Worm (Caenorhabditis elegans) whole organism, L4 larva: ENCODE data around the gene nas-28.
A peak's percentile ranks its signal among the peaks of the same experiment; 100 is the strongest.

Experiments used
- D1046.2 ChIP-seq: fragments of 200-800 bp; sonication (Bioruptor generic); IDR thresholded peaks from 2 replicates; pipeline ENCODE4 v1.3.6; 2022; ENCODE audit warnings: missing genetic modification characterization, missing compliant biosample characterization
- F10B5.3 ChIP-seq: sonication (generic microtip); optimal IDR thresholded peaks from 2 replicates; lab custom pipeline; 2016; ENCODE audit warnings: mild to moderate bottlenecking, missing genetic modification characterization, missing compliant biosample characterization
- F26F4.8 ChIP-seq: fragments of 200-800 bp; sonication (Bioruptor generic); conservative IDR thresholded peaks from 2 replicates; pipeline ENCODE4 v1.3.6; 2022; ENCODE audit warnings: missing genetic modification characterization, missing compliant biosample characterization
- F49E8.2 ChIP-seq: sonication (generic microtip); optimal IDR thresholded peaks from 2 replicates; lab custom pipeline; 2016; ENCODE audit warnings: missing compliant biosample characterization, mild to moderate bottlenecking, missing genetic modification characterization, borderline replicate concordance
- R02D3.7 ChIP-seq: fragments of 150-350 bp; sonication (generic microtip); optimal IDR thresholded peaks from 3 replicates; lab custom pipeline; 2014; ENCODE audit warnings: missing biosample characterization, missing genetic modification characterization
- T20F7.1 ChIP-seq: fragments of 200-800 bp; sonication (Bioruptor generic); optimal IDR thresholded peaks from 2 replicates; lab custom pipeline; 2018; ENCODE audit warnings: mild to moderate bottlenecking, missing genetic modification characterization, missing compliant biosample characterization
- Y105C5A.15 ChIP-seq: fragments of 200-800 bp; sonication (Bioruptor generic); IDR thresholded peaks from 2 replicates; pipeline ENCODE4 v1.3.6; 2022; ENCODE audit warnings: missing genetic modification characterization, missing compliant biosample characterization
- Y48G9A.11 ChIP-seq: fragments of 200-800 bp; sonication (Bioruptor generic); IDR thresholded peaks from 2 replicates; pipeline ENCODE4 v1.3.6; 2022; ENCODE audit warnings: missing genetic modification reagents, missing genetic modification characterization, missing compliant biosample characterization
- ZK546.5 ChIP-seq, 2 experiments: sonication (generic microtip); optimal IDR thresholded peaks; 2 replicates each; lab custom pipeline; 2017; ENCODE audit warnings: missing biosample characterization in 2 of 2, missing genetic modification characterization in 2 of 2
- aha-1 ChIP-seq: fragments of 150-350 bp; peaks from one replicate; lab custom pipeline; 2014; ENCODE audit warnings: missing biosample characterization, missing genetic modification characterization
- attf-4 ChIP-seq: sonication (generic microtip); optimal IDR thresholded peaks from 3 replicates; lab custom pipeline; 2017; ENCODE audit warnings: missing biosample characterization, missing genetic modification characterization
- ceh-20 ChIP-seq: fragments of 200-800 bp; sonication (Bioruptor generic); IDR thresholded peaks from 2 replicates; pipeline ENCODE4 v1.3.6; 2022; ENCODE audit warnings: missing genetic modification reagents, missing genetic modification characterization, missing compliant biosample characterization
- ceh-28 ChIP-seq: fragments of 150-350 bp; optimal IDR thresholded peaks from 2 replicates; lab custom pipeline; 2014; ENCODE audit warnings: missing biosample characterization, missing genetic modification reagents, missing genetic modification characterization
- ceh-32 ChIP-seq: sonication (generic microtip); optimal IDR thresholded peaks from 2 replicates; lab custom pipeline; 2016; ENCODE audit warnings: mild to moderate bottlenecking, missing genetic modification characterization, missing compliant biosample characterization; ENCODE audit not compliant: poor library complexity
- ceh-82 ChIP-seq: sonication (generic microtip); optimal IDR thresholded peaks from 2 replicates; lab custom pipeline; 2017; ENCODE audit warnings: missing biosample characterization, missing genetic modification characterization
- ces-1 ChIP-seq: fragments of 150-350 bp; sonication (generic microtip); optimal IDR thresholded peaks from 4 replicates; lab custom pipeline; 2014; ENCODE audit warnings: missing biosample characterization, missing genetic modification reagents, missing genetic modification characterization
- ctbp-1 ChIP-seq: fragments of 200-800 bp; sonication (Bioruptor generic); IDR thresholded peaks from 2 replicates; pipeline ENCODE4 v1.3.6; 2022; ENCODE audit warnings: missing genetic modification reagents, missing genetic modification characterization, missing compliant biosample characterization
- daf-12 ChIP-seq: fragments of 150-350 bp; optimal IDR thresholded peaks from 2 replicates; lab custom pipeline; 2014; ENCODE audit warnings: missing biosample characterization, missing genetic modification reagents, missing genetic modification characterization
- daf-16 ChIP-seq, 3 experiments: sonication (generic microtip); optimal IDR thresholded peaks; 2 replicates each; lab custom pipeline; 2016 to 2017; ENCODE audit warnings: missing genetic modification characterization in 3 of 3, missing genetic modification reagents in 3 of 3, mild to moderate bottlenecking in 2 of 3, missing compliant biosample characterization in 2 of 3, missing biosample characterization in 1 of 3, moderate library complexity in 1 of 3
- daf-8 ChIP-seq: fragments of 200-800 bp; sonication (Bioruptor generic); IDR thresholded peaks from 2 replicates; pipeline ENCODE4 v1.3.6; 2022; ENCODE audit warnings: missing genetic modification characterization, missing compliant biosample characterization
- dmd-6 ChIP-seq: fragments of 200-800 bp; sonication (Bioruptor generic); IDR thresholded peaks from 2 replicates; pipeline ENCODE4 v1.3.6; 2022; ENCODE audit warnings: missing genetic modification reagents, missing genetic modification characterization, missing compliant biosample characterization
- dmd-8 ChIP-seq: fragments of 200-800 bp; sonication (Bioruptor generic); IDR thresholded peaks from 2 replicates; pipeline ENCODE4 v1.3.6; 2022; ENCODE audit warnings: missing genetic modification characterization, missing compliant biosample characterization
- dmd-9 ChIP-seq: fragments of 200-800 bp; sonication (Bioruptor generic); IDR thresholded peaks from 2 replicates; pipeline ENCODE4 v1.3.6; 2022; ENCODE audit warnings: missing genetic modification reagents, missing genetic modification characterization, missing compliant biosample characterization
- dpl-1 ChIP-seq: fragments of 150-350 bp; optimal IDR thresholded peaks from 2 replicates; lab custom pipeline; 2014; ENCODE audit warnings: missing biosample characterization, missing genetic modification reagents, missing genetic modification characterization
- dve-1 ChIP-seq: sonication (generic microtip); optimal IDR thresholded peaks from 2 replicates; lab custom pipeline; 2017; ENCODE audit warnings: antibody characterized with exemption, mild to moderate bottlenecking, missing genetic modification characterization, missing compliant biosample characterization; ENCODE audit not compliant: insufficient read depth
- egl-27 ChIP-seq: sonication (generic microtip); optimal IDR thresholded peaks from 3 replicates; lab custom pipeline; 2017; ENCODE audit warnings: missing biosample characterization, missing genetic modification reagents, missing genetic modification characterization
- fkh-10 ChIP-seq: fragments of 150-350 bp; optimal IDR thresholded peaks from 2 replicates; lab custom pipeline; 2014; ENCODE audit warnings: missing biosample characterization, missing genetic modification reagents, missing genetic modification characterization
- fos-1 ChIP-seq: fragments of 150-350 bp; optimal IDR thresholded peaks from 2 replicates; lab custom pipeline; 2014; ENCODE audit warnings: missing biosample characterization, missing genetic modification characterization
- lim-7 ChIP-seq: fragments of 200-800 bp; sonication (Bioruptor generic); IDR thresholded peaks from 2 replicates; pipeline ENCODE4 v1.3.6; 2022; ENCODE audit warnings: missing genetic modification characterization, missing compliant biosample characterization
- lin-13 ChIP-seq: fragments of 150-350 bp; optimal IDR thresholded peaks from 2 replicates; lab custom pipeline; 2014; ENCODE audit warnings: missing biosample characterization, missing genetic modification reagents, missing genetic modification characterization
- lin-15B ChIP-seq: fragments of 150-350 bp; sonication (generic microtip); optimal IDR thresholded peaks from 3 replicates; lab custom pipeline; 2014; ENCODE audit warnings: missing biosample characterization, missing genetic modification characterization
- lin-29 ChIP-seq: fragments of 200-800 bp; sonication (Bioruptor generic); IDR thresholded peaks from 2 replicates; pipeline ENCODE4 v1.3.6; 2022; ENCODE audit warnings: missing genetic modification reagents, missing genetic modification characterization, missing compliant biosample characterization
- lsy-2 ChIP-seq, 2 experiments: fragments of 150-350 bp in 1 of 2; sonication (generic microtip) in 1 of 2; optimal IDR thresholded peaks; 2 replicates each; lab custom pipeline; 2014 to 2017; ENCODE audit warnings: missing biosample characterization in 2 of 2, missing genetic modification characterization in 2 of 2
- madf-5 ChIP-seq, 2 experiments: fragments of 200-800 bp; sonication (Bioruptor generic); IDR thresholded peaks; 2 replicates each; pipeline ENCODE4 v1.3.6; 2022; ENCODE audit warnings: missing compliant biosample characterization in 2 of 2, missing genetic modification characterization in 2 of 2
- madf-9 ChIP-seq: fragments of 200-800 bp; sonication (Bioruptor generic); conservative IDR thresholded peaks from 2 replicates; pipeline ENCODE4 v1.3.6; 2022; ENCODE audit warnings: missing genetic modification reagents, missing genetic modification characterization, missing compliant biosample characterization
- mdl-1 ChIP-seq, 2 experiments: fragments of 150-350 bp in 1 of 2; sonication (generic microtip) in 1 of 2; optimal IDR thresholded peaks; 2 replicates each; lab custom pipeline; 2014 to 2017; ENCODE audit warnings: missing biosample characterization in 2 of 2, missing genetic modification characterization in 2 of 2
- mep-1 ChIP-seq: fragments of 150-350 bp; sonication (generic microtip); optimal IDR thresholded peaks from 3 replicates; lab custom pipeline; 2014; ENCODE audit warnings: missing biosample characterization, missing genetic modification characterization
- mxl-2 ChIP-seq: fragments of 200-800 bp; sonication (Bioruptor generic); conservative IDR thresholded peaks from 2 replicates; pipeline ENCODE4 v1.3.6; 2022; ENCODE audit warnings: missing genetic modification reagents, missing genetic modification characterization, missing compliant biosample characterization
- nhr-10 ChIP-seq: fragments of 150-350 bp; optimal IDR thresholded peaks from 2 replicates; lab custom pipeline; 2014; ENCODE audit warnings: missing biosample characterization, missing genetic modification characterization
- nhr-25 ChIP-seq: sonication (generic microtip); optimal IDR thresholded peaks from 2 replicates; lab custom pipeline; 2017; ENCODE audit warnings: missing genetic modification characterization, mild to moderate bottlenecking, missing compliant biosample characterization, antibody characterized with exemption, moderate library complexity, borderline replicate concordance; ENCODE audit not compliant: insufficient read depth
- nhr-76 ChIP-seq: fragments of 150-350 bp; optimal IDR thresholded peaks from 2 replicates; lab custom pipeline; 2014; ENCODE audit warnings: missing biosample characterization, missing genetic modification characterization
- rbr-2 ChIP-seq: sonication (generic microtip); optimal IDR thresholded peaks from 2 replicates; lab custom pipeline; 2016; ENCODE audit warnings: missing genotype, missing genetic modification characterization, missing compliant biosample characterization
- saeg-2 ChIP-seq: fragments of 200-800 bp; sonication (Bioruptor generic); IDR thresholded peaks from 2 replicates; pipeline ENCODE4 v1.3.6; 2022; ENCODE audit warnings: missing genetic modification reagents, missing genetic modification characterization, missing compliant biosample characterization
- unc-130 ChIP-seq: sonication (generic microtip); optimal IDR thresholded peaks from 2 replicates; lab custom pipeline; 2016; ENCODE audit warnings: missing genetic modification reagents, missing genetic modification characterization, missing compliant biosample characterization
- zfp-2 ChIP-seq: sonication (generic microtip); optimal IDR thresholded peaks from 2 replicates; lab custom pipeline; 2016; ENCODE audit warnings: mild to moderate bottlenecking, missing genetic modification characterization, missing compliant biosample characterization
- zfp-3 ChIP-seq: fragments of 200-800 bp; sonication (Bioruptor generic); conservative IDR thresholded peaks from 2 replicates; pipeline ENCODE4 v1.3.6; 2022; ENCODE audit warnings: missing genetic modification reagents, missing genetic modification characterization, missing compliant biosample characterization
- zip-2 ChIP-seq: fragments of 150-350 bp; optimal IDR thresholded peaks from 2 replicates; lab custom pipeline; 2014; ENCODE audit warnings: missing biosample characterization, missing genetic modification characterization
- ztf-11 ChIP-seq: fragments of 150-350 bp; optimal IDR thresholded peaks from 2 replicates; lab custom pipeline; 2014; ENCODE audit warnings: missing biosample characterization, missing genetic modification characterization
- ztf-7 ChIP-seq: fragments of 150-350 bp; optimal IDR thresholded peaks from 2 replicates; lab custom pipeline; 2014; ENCODE audit warnings: missing biosample characterization, missing genetic modification characterization

Gene nas-28

ce11 chrIII:6158642-6159475, 24.2 kb downstream of the nas-28 start, which contains the start of gene nfm-1 (continued):
- TF ChIP-seq mxl-2 (GFP tag; lab: Robert Waterston, UW) (no peak; the same call in 1 of the 2 replicates), dve-1 (tag; lab: Kevin White, UChicago) (peak; percentile 74), fos-1 (tag; lab: Kevin White, UChicago) (no peak), nhr-76 (tag; lab: Kevin White, UChicago) (no peak), zfp-3 (GFP tag; lab: Robert Waterston, UW) (peak; percentile 69; the same call in 1 of the 2 replicates), ztf-7 (tag; lab: Kevin White, UChicago) (peak; percentile 40), lin-29 (GFP tag; lab: Robert Waterston, UW) (no peak), ztf-11 (no peak), ceh-32 (no peak), attf-4 (no peak), ceh-20 (peak; percentile 14; the same call in 1 of the 2 replicates), F49E8.2 (peak; percentile 39), rbr-2 (peak; percentile 24), mep-1 (peak; percentile 63), unc-130 (peak; percentile 21), F26F4.8 (GFP tag; lab: Robert Waterston, UW) (peak; percentile 88), lin-15B (tag; lab: Kevin White, UChicago) (no peak), T20F7.1 (peak; percentile 65), lsy-2 (tag; optimal IDR thresholded peaks at IDR 0.05; lab: Kevin White, UChicago) (peak in 1 of 2 experiments; percentile 63), zfp-2 (peak; percentile 12), ceh-82 (no peak), lin-13 (GFP tag; lab: Kevin White, UChicago) (peak; percentile 54), mdl-1 (tag; optimal IDR thresholded peaks at IDR 0.05; lab: Kevin White, UChicago) (peak in 1 of 2 experiments; percentile 44), Y105C5A.15 (peak; percentile 70; the same call in 1 of the 2 replicates), lim-7 (GFP tag; lab: Robert Waterston, UW) (peak; percentile 84), Y48G9A.11 (peak; percentile 88), ctbp-1 (peak; percentile 82), dmd-9 (peak; percentile 76), daf-8 (GFP tag; lab: Robert Waterston, UW) (0 out of 2 replicates have a peak, but pooled peaks have one; percentile 52), fkh-10 (GFP tag; lab: Kevin White, UChicago) (peak; percentile 43), aha-1 (peak; percentile 59), saeg-2 (GFP tag; lab: Robert Waterston, UW) (peak; percentile 80), nhr-10 (peak; percentile 16), dmd-8 (GFP tag; lab: Robert Waterston, UW) (peak; percentile 88), dmd-6 (GFP tag; lab: Robert Waterston, UW) (peak; percentile 87), daf-16 (GFP tag; optimal IDR thresholded peaks at IDR 0.05; lab: Kevin White, UChicago) (peak; percentile 5 to 63), daf-16 (tag; optimal IDR thresholded peaks at IDR 0.05; lab: Kevin White, UChicago) (peak; percentile 90), egl-27 (tag; lab: Kevin White, UChicago) (no peak), ces-1 (no peak), nhr-25 (peak; percentile 30), F10B5.3 (no peak), zip-2 (tag; lab: Kevin White, UChicago) (no peak), D1046.2 (GFP tag; lab: Robert Waterston, UW) (peak; percentile 85; the same call in 1 of the 2 replicates), R02D3.7 (tag; lab: Kevin White, UChicago) (no peak), ceh-28 (tag; lab: Kevin White, UChicago) (no peak), madf-9 (GFP tag; lab: Robert Waterston, UW) (peak; percentile 71), daf-12 (tag; lab: Kevin White, UChicago) (no peak), ZK546.5 (tag; optimal IDR thresholded peaks at IDR 0.05; lab: Kevin White, UChicago) (no peak), madf-5 (GFP tag; IDR thresholded peaks at IDR 0.05; lab: Robert Waterston, UW) (peak; percentile 2 to 77; a peak in 1 of 4 replicates), dpl-1 (GFP tag; lab: Kevin White, UChicago) (peak; percentile 33)
